Worm (Caenorhabditis elegans): ENCODE results near the gene str-255.

The str-255 gene

ce11 chrV:2206181-2206580 is 42.5 kb upstream of the str-255 start, which contains the start of gene srt-40:
Gene srt-40, minus strand, starts transcription at chrV:2206281.
- TF ChIP-seq lin-39 (tag; optimal IDR thresholded peaks at IDR 0.05) (no peak), crh-2 (tag; optimal IDR thresholded peaks at IDR 0.05) (no peak), nhr-129 (tag; optimal IDR thresholded peaks at IDR 0.05) (no peak), ztf-1 (GFP tag; conservative IDR thresholded peaks at IDR 0.05) (no peak), skn-1 (tag; optimal IDR thresholded peaks at IDR 0.05) (no peak), blmp-1 (tag; optimal IDR thresholded peaks at IDR 0.05; ENCODE audit: insufficient read depth) (no peak), mab-5 (tag; optimal IDR thresholded peaks at IDR 0.05) (no peak), nhr-237 (tag; optimal IDR thresholded peaks at IDR 0.05) (no peak), nhr-25 (tag; optimal IDR thresholded peaks at IDR 0.05) (no peak), ztf-11 (tag; optimal IDR thresholded peaks at IDR 0.05) (no peak), ztf-4 (tag; optimal IDR thresholded peaks at IDR 0.05) (no peak), nhr-6 (tag; optimal IDR thresholded peaks at IDR 0.05) (no peak), aly-2 (tag; optimal IDR thresholded peaks at IDR 0.05) (no peak), lsy-2 (tag; optimal IDR thresholded peaks at IDR 0.05) (no peak), sem-4 (tag; optimal IDR thresholded peaks at IDR 0.05) (no peak), ZK546.5 (tag; optimal IDR thresholded peaks at IDR 0.05) (no peak), nhr-10 (tag; optimal IDR thresholded peaks at IDR 0.05) (no peak), Y55F3AM.14 (GFP tag; optimal IDR thresholded peaks at IDR 0.05) (no peak), nhr-77 (tag; optimal IDR thresholded peaks at IDR 0.05) (no peak), C34F6.9 (tag; optimal IDR thresholded peaks at IDR 0.05) (no peak)

ce11 chrV:2204080-2204479 is 40.4 kb upstream of the str-255 start, which contains the start of gene cyp-33C12:
Gene cyp-33C12, minus strand, starts transcription at chrV:2204400.
- no peak for TF ChIP-seq gmeb-1 (tag; optimal IDR thresholded peaks at IDR 0.05)
- TF ChIP-seq dmd-4 (tag; optimal IDR thresholded peaks at IDR 0.05): no peak
- no peak for TF ChIP-seq lin-11 (tag; optimal IDR thresholded peaks at IDR 0.05)
- TF ChIP-seq nhr-11 (tag; optimal IDR thresholded peaks at IDR 0.05): no peak
- no peak for TF ChIP-seq ztf-4 (tag; optimal IDR thresholded peaks at IDR 0.05)
- TF ChIP-seq ceh-16 (tag; optimal IDR thresholded peaks at IDR 0.05): no peak

ce11 chrV:2201240-2201639 is 37.6 kb upstream of the str-255 start, which contains the start of gene cyp-32B1:
Gene cyp-32B1, minus strand, starts transcription at chrV:2201415.
- TF ChIP-seq ama-1 (optimal IDR thresholded peaks at IDR 0.05): no peak
- peak; percentile 5 for TF ChIP-seq fos-1 (tag; optimal IDR thresholded peaks at IDR 0.05)

- TF ChIP-seq nhr-12 (tag; optimal IDR thresholded peaks at IDR 0.05): no peak
- TF ChIP-seq F13H6.1 (tag; optimal IDR thresholded peaks at IDR 0.05): no peak
- TF ChIP-seq alr-1 (tag; optimal IDR thresholded peaks at IDR 0.05): no peak
- TF ChIP-seq nhr-23 (tag; optimal IDR thresholded peaks at IDR 0.05): no peak
- TF ChIP-seq unc-62 (GFP tag; optimal IDR thresholded peaks at IDR 0.05): no peak
- no peak for TF ChIP-seq elt-1 (tag; optimal IDR thresholded peaks at IDR 0.05)
- TF ChIP-seq ztf-4 (tag; optimal IDR thresholded peaks at IDR 0.05): no peak
- no peak for TF ChIP-seq zag-1 (tag; optimal IDR thresholded peaks at IDR 0.05)
- TF ChIP-seq nhr-25 (tag; optimal IDR thresholded peaks at IDR 0.05): no peak
- no peak for TF ChIP-seq lin-11 (tag; optimal IDR thresholded peaks at IDR 0.05)
- TF ChIP-seq lin-13 (GFP tag; optimal IDR thresholded peaks at IDR 0.05): no peak
- TF ChIP-seq fos-1 (tag; optimal IDR thresholded peaks at IDR 0.05): no peak
Measured at ce11 chrV:2200402-2200801, 36.8 kb upstream of the str-255 start.

- TF ChIP-seq lin-13 (GFP tag; optimal IDR thresholded peaks at IDR 0.05): no peak
- no peak for TF ChIP-seq lsy-2 (tag; optimal IDR thresholded peaks at IDR 0.05)
- no peak for TF ChIP-seq F13H6.1 (tag; optimal IDR thresholded peaks at IDR 0.05)
- no peak for TF ChIP-seq sma-9 (GFP tag; optimal IDR thresholded peaks at IDR 0.05)
- no peak for TF ChIP-seq sma-9 (tag; optimal IDR thresholded peaks at IDR 0.05)
- no peak for TF ChIP-seq elt-3 (tag; optimal IDR thresholded peaks at IDR 0.05)
- TF ChIP-seq fos-1 (tag; optimal IDR thresholded peaks at IDR 0.05): no peak
Measured at ce11 chrV:2199594-2199993, 36.0 kb upstream of the str-255 start.

Data from whole organism, L2 larva.